Worm (Caenorhabditis elegans) whole organism, mixed stage, embryonic: ENCODE results near the gene nhr-22.

Source experiments
- M03D4.4 ChIP-seq: sonication (generic microtip); optimal IDR thresholded peaks from 2 replicates; lab custom pipeline; 2017; ENCODE audit warnings: mild to moderate bottlenecking, missing genetic modification characterization, missing compliant biosample characterization
- bed-3 ChIP-seq: fragments of 200-800 bp; sonication (Bioruptor generic); optimal IDR thresholded peaks from 3 replicates; lab custom pipeline; 2018; ENCODE audit warnings: mild to moderate bottlenecking, missing genetic modification characterization, moderate library complexity, missing compliant biosample characterization
- blmp-1 ChIP-seq: fragments of 150-350 bp; optimal IDR thresholded peaks from 2 replicates; lab custom pipeline; 2014; ENCODE audit warnings: missing biosample characterization, missing genetic modification characterization
- ceh-39 ChIP-seq: fragments of 150-350 bp; optimal IDR thresholded peaks from 2 replicates; lab custom pipeline; 2014; ENCODE audit warnings: missing biosample characterization, missing genetic modification characterization
- ceh-43 ChIP-seq: fragments of 200-800 bp; sonication (Bioruptor generic); optimal IDR thresholded peaks from 2 replicates; lab custom pipeline; 2018; ENCODE audit warnings: mild to moderate bottlenecking, missing genetic modification characterization, moderate library complexity, missing compliant biosample characterization
- ceh-83 ChIP-seq: fragments of 200-800 bp; sonication (Bioruptor generic); optimal IDR thresholded peaks from 2 replicates; lab custom pipeline; 2018; ENCODE audit warnings: mild to moderate bottlenecking, missing genetic modification characterization, missing compliant biosample characterization
- drap-1 ChIP-seq: fragments of 200-800 bp; sonication (Bioruptor generic); optimal IDR thresholded peaks from 3 replicates; lab custom pipeline; 2018; ENCODE audit warnings: mild to moderate bottlenecking, missing genetic modification characterization, missing compliant biosample characterization
- elt-1 ChIP-seq: sonication (generic microtip); optimal IDR thresholded peaks from 2 replicates; lab custom pipeline; 2017; ENCODE audit warnings: missing genetic modification characterization, mild to moderate bottlenecking, missing compliant biosample characterization, antibody characterized with exemption, moderate library complexity, borderline replicate concordance; ENCODE audit not compliant: insufficient read depth
- elt-3 ChIP-seq: fragments of 150-350 bp; optimal IDR thresholded peaks from 2 replicates; lab custom pipeline; 2014; ENCODE audit warnings: missing biosample characterization, missing genetic modification characterization
- flh-1 ChIP-seq: fragments of 200-800 bp; sonication (Bioruptor generic); optimal IDR thresholded peaks from 2 replicates; lab custom pipeline; 2018; ENCODE audit warnings: mild to moderate bottlenecking, missing genetic modification characterization, moderate library complexity, missing compliant biosample characterization
- ham-2 ChIP-seq: fragments of 200-800 bp; sonication (Bioruptor generic); optimal IDR thresholded peaks from 2 replicates; lab custom pipeline; 2018; ENCODE audit warnings: mild to moderate bottlenecking, missing genetic modification characterization, missing compliant biosample characterization
- hlh-1 ChIP-seq: fragments of 150-350 bp; optimal IDR thresholded peaks from 2 replicates; lab custom pipeline; 2014; ENCODE audit warnings: missing biosample characterization, missing genetic modification reagents, missing genetic modification characterization
- lin-13 ChIP-seq: fragments of 150-350 bp; optimal IDR thresholded peaks from 2 replicates; lab custom pipeline; 2014; ENCODE audit warnings: missing biosample characterization, missing genetic modification characterization
- lin-32 ChIP-seq: fragments of 200-800 bp; sonication (Bioruptor generic); optimal IDR thresholded peaks from 2 replicates; lab custom pipeline; 2018; ENCODE audit warnings: mild to moderate bottlenecking, missing genetic modification characterization, missing compliant biosample characterization
- lsy-2 ChIP-seq: fragments of 150-350 bp; optimal IDR thresholded peaks from 2 replicates; lab custom pipeline; 2014; ENCODE audit warnings: missing biosample characterization, missing genetic modification characterization
- mab-5 ChIP-seq: fragments of 150-350 bp; optimal IDR thresholded peaks from 2 replicates; lab custom pipeline; 2014; ENCODE audit warnings: missing biosample characterization, missing genetic modification characterization
- mls-2 ChIP-seq: sonication (generic microtip); optimal IDR thresholded peaks from 2 replicates; lab custom pipeline; 2016; ENCODE audit warnings: mild to moderate bottlenecking, missing genetic modification characterization, moderate library complexity, missing compliant biosample characterization
- nhr-12 ChIP-seq: fragments of 150-350 bp; optimal IDR thresholded peaks from 2 replicates; lab custom pipeline; 2014; ENCODE audit warnings: missing biosample characterization, missing genetic modification characterization
- nhr-2 ChIP-seq: fragments of 150-350 bp; optimal IDR thresholded peaks from 2 replicates; lab custom pipeline; 2014; ENCODE audit warnings: missing biosample characterization, missing genetic modification characterization
- nhr-237 ChIP-seq: fragments of 150-350 bp; optimal IDR thresholded peaks from 2 replicates; lab custom pipeline; 2014; ENCODE audit warnings: missing biosample characterization, missing genetic modification characterization
- nhr-28 ChIP-seq: fragments of 150-350 bp; optimal IDR thresholded peaks from 2 replicates; lab custom pipeline; 2014; ENCODE audit warnings: missing biosample characterization, missing genetic modification characterization
- nhr-76 ChIP-seq: sonication (generic microtip); optimal IDR thresholded peaks from 2 replicates; lab custom pipeline; 2017; ENCODE audit warnings: missing biosample characterization, missing genetic modification characterization
- pha-4 ChIP-seq: fragments of 150-350 bp; optimal IDR thresholded peaks from 2 replicates; lab custom pipeline; 2018; ENCODE audit warnings: missing biosample characterization, missing genetic modification reagents, missing genetic modification characterization
- sem-2 ChIP-seq: fragments of 200-800 bp; sonication (Bioruptor generic); optimal IDR thresholded peaks from 2 replicates; lab custom pipeline; 2018; ENCODE audit warnings: mild to moderate bottlenecking, missing genetic modification characterization, missing compliant biosample characterization
- snpc-4 ChIP-seq: fragments of 150-350 bp; optimal IDR thresholded peaks from 2 replicates; lab custom pipeline; 2014; ENCODE audit warnings: missing biosample characterization, missing genetic modification characterization
- sptf-1 ChIP-seq: sonication (generic microtip); optimal IDR thresholded peaks from 2 replicates; lab custom pipeline; 2017; ENCODE audit warnings: mild to moderate bottlenecking, missing genetic modification characterization, moderate library complexity, missing compliant biosample characterization
- unc-120 ChIP-seq: sonication (generic microtip); optimal IDR thresholded peaks from 2 replicates; lab custom pipeline; 2017; ENCODE audit warnings: missing genetic modification characterization, missing compliant biosample characterization; ENCODE audit not compliant: poor library complexity, severe bottlenecking
- unc-62 ChIP-seq: fragments of 150-350 bp; optimal IDR thresholded peaks from 2 replicates; lab custom pipeline; 2014; ENCODE audit warnings: missing biosample characterization, missing genetic modification reagents, missing genetic modification characterization
- zip-8 ChIP-seq: fragments of 150-350 bp; optimal IDR thresholded peaks from 2 replicates; lab custom pipeline; 2014; ENCODE audit warnings: missing biosample characterization, missing genetic modification characterization
- ztf-11 ChIP-seq: fragments of 150-350 bp; optimal IDR thresholded peaks from 2 replicates; lab custom pipeline; 2014; ENCODE audit warnings: missing biosample characterization, missing genetic modification characterization

nhr-22 gene

DNA sequence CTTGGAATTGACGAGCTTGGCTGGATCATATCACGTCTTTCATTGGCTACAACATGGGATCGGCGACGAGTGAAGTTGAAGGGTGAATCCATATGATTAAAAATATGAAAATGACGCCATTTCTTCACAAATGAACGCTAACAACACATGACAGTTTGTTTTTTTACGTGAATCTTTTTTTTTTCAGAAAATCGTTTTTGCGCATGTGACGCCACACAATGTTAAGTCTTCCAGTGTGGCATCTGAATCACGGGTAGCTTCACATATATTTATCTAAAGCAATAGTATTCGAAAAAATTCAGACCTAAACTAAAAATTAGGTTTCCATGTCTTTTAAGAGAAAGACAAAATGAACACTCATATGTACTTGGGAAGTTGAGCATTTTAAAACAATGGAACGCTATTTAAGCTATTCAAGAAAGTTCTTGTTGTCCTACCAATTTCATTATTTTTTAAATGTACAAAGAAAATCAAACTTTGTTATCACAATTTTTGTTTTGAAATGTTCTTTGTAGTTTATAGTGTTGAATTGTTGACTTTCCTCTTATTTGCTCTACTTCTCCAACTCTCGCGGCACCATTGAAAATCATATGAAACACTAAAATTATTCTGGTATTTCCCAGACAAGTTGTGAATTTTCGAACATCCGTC is 35.4 kb upstream of the nhr-22 start, which contains the start of the genes lido-16 and plpp-1.2:
TSS of gene lido-16 (minus strand) at position 101 of the 651 bp plus-strand sequence.
TSS of gene plpp-1.2 (plus strand) at position 601 of the 651 bp plus-strand sequence.
- TF ChIP-seq bed-3 (GFP tag; lab: Kevin White, UChicago) (no peak), ztf-11 (tag; lab: Kevin White, UChicago) (no peak), nhr-237 (tag; lab: Kevin White, UChicago) (no peak), nhr-2 (tag; lab: Kevin White, UChicago) (no peak), ceh-39 (tag; lab: Kevin White, UChicago) (no peak), nhr-28 (no peak), elt-3 (tag; lab: Kevin White, UChicago) (no peak), nhr-76 (tag; lab: Kevin White, UChicago) (no peak), zip-8 (tag; lab: Kevin White, UChicago) (no peak)

ce11 chrII:6482762-6483161 is 33.2 kb upstream of the nhr-22 start:
- no peak for TF ChIP-seq elt-3 (tag; lab: Kevin White, UChicago)
- peak; percentile 75 for TF ChIP-seq unc-62 (GFP tag; lab: Kevin White, UChicago)
- no peak for TF ChIP-seq hlh-1 (tag; lab: Kevin White, UChicago)

ce11 chrII:6482102-6482501 is 32.5 kb upstream of the nhr-22 start, which contains the start of gene del-10:
del-10 (minus strand) TSS chrII:6482125.
- peak; percentile 73 for TF ChIP-seq unc-62 (GFP tag; lab: Kevin White, UChicago)
- no peak for TF ChIP-seq flh-1 (GFP tag; lab: Kevin White, UChicago)
- TF ChIP-seq drap-1, result no peak
- peak; percentile 42 for TF ChIP-seq unc-120 (tag; lab: Kevin White, UChicago)
- no peak for TF ChIP-seq snpc-4
- no peak for TF ChIP-seq nhr-237 (tag; lab: Kevin White, UChicago)
- no peak for TF ChIP-seq ceh-39 (tag; lab: Kevin White, UChicago)
- TF ChIP-seq lin-13 (tag; lab: Kevin White, UChicago), result no peak
- TF ChIP-seq, all 35 proteins: peak for 2

DNA sequence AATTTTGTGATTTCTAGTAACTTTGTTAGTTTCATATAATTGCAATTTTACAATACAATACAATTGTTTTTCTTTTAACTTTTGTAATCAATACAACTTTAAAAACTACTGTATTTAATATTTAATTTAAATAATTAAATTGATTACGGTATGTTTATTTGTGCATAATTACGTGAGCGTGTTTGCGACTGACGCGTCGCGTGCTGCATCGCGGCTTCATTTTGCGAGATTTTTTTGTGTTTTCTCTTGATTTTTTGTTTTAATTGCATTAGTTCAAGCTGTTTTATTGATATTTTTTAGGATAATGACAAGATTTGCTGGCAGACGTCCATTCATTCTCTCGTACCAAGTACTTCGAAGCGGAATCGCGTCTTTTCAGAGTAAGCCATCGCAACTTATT is 27.1 kb upstream of the nhr-22 start, which contains the start of gene T28D9.4:
TSS of gene T28D9.4 (plus strand) at position 301 of the 400 bp plus-strand sequence.
- TF ChIP-seq ceh-39 (tag; lab: Kevin White, UChicago) (no peak), lsy-2 (no peak), ceh-83 (GFP tag; lab: Kevin White, UChicago) (no peak), ham-2 (GFP tag; lab: Kevin White, UChicago) (no peak), blmp-1 (tag; lab: Kevin White, UChicago) (no peak), bed-3 (GFP tag; lab: Kevin White, UChicago) (no peak), nhr-2 (tag; lab: Kevin White, UChicago) (no peak)

DNA sequence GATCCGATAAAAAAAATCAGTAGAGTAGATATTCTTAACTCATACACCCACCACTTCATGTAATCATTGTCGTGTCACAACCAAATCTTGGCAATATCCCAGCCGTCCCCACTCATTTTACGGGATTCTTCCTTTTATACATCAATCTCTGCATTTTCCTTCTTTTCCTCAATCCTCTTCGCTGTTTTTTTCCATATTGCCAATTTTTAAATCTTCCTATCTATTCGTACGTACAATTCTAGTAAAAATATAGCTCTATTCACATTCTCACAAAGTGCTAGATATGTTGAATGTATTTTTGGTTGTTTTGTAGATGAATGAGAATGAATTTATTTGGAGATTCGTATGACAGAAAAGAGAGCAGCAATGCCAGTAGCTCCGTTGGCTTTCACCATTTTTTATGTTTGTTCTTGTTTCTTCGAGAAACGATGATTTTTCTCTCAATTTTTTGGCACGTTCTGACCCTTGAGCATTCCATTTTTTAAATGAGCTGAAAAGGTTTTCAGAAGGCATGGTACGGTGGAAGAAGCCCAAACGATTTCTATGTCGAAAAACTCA is 25.7 kb upstream of the nhr-22 start, which contains the start of gene T28D9.16:
TSS of gene T28D9.16 (plus strand) at position 508 of the 558 bp plus-strand sequence.
- TF ChIP-seq lin-13 (tag; lab: Kevin White, UChicago) (no peak), sptf-1 (tag; lab: Kevin White, UChicago) (no peak), unc-62 (GFP tag; lab: Kevin White, UChicago) (no peak), mab-5 (no peak), sem-2 (GFP tag; lab: Kevin White, UChicago) (no peak), ztf-11 (tag; lab: Kevin White, UChicago) (no peak), snpc-4 (no peak), nhr-76 (tag; lab: Kevin White, UChicago) (no peak), nhr-12 (tag; lab: Kevin White, UChicago) (no peak), ceh-43 (GFP tag; lab: Kevin White, UChicago) (no peak)

DNA sequence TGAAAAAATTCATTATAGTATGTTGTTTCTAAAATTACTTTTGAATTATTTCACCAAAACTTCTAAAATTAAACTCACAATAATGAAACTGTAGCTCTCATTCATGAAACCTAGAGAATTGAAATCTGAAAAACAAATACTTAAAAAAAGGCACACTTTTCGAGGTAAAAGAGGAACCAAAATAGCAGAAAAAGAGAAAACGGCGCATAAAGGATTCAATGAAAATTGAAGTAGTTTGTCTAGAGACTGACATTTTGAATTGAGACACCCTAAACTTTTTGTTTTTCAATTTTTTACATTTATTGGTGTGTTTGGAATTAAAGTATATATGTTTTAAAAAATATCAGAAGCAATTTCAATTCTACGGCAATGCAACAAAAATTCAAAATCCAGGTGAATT is 21.4 kb upstream of the nhr-22 start, which contains the start of gene dgk-5:
TSS of gene dgk-5 (minus strand) at position 101 of the 400 bp plus-strand sequence.
- TF ChIP-seq mls-2 (no peak), elt-1 (tag; lab: Kevin White, UChicago) (no peak), nhr-2 (tag; lab: Kevin White, UChicago) (no peak), nhr-76 (tag; lab: Kevin White, UChicago) (no peak), sem-2 (GFP tag; lab: Kevin White, UChicago) (no peak), lin-32 (GFP tag; lab: Kevin White, UChicago) (no peak), pha-4 (tag; lab: Kevin White, UChicago) (no peak), ham-2 (GFP tag; lab: Kevin White, UChicago) (no peak), elt-3 (tag; lab: Kevin White, UChicago) (no peak), sptf-1 (tag; lab: Kevin White, UChicago) (no peak), lsy-2 (no peak), ceh-83 (GFP tag; lab: Kevin White, UChicago) (no peak), snpc-4 (no peak), unc-62 (GFP tag; lab: Kevin White, UChicago) (no peak), flh-1 (GFP tag; lab: Kevin White, UChicago) (no peak), drap-1 (no peak), M03D4.4 (tag; lab: Kevin White, UChicago) (no peak), zip-8 (tag; lab: Kevin White, UChicago) (no peak)
- TF ChIP-seq, all 35 proteins: peak for 0
